Worm (Caenorhabditis elegans): Measurements from ENCODE around the gene Y70C5C.1.

Gene Y70C5C.1

DNA sequence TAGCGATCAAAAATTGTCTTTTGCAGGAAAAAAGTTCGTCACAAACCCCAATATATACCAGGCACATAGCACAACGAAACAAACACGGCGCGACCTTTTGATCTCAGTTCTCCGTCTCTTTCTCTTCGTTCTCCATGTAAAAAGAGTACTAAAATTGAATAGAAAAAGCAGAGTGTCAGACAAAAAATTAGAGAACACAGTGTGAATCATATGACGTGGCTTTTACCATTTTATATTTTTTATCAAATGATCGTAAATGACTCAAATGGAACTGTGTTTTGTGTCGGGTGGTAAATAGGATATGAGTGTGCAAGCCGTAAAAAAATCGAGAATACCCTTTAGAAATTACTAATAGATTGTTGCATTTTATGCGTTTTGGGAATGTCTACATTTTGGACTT, 25.9 kb downstream of the Y70C5C.1 start (continued):
- no peak for TF ChIP-seq nhr-111 (GFP tag; optimal IDR thresholded peaks at IDR 0.05)
- TF ChIP-seq mes-2 (tag; optimal IDR thresholded peaks at IDR 0.05; ENCODE audit: poor library complexity, severe bottlenecking): no peak
- TF ChIP-seq dmd-8 (GFP tag; IDR thresholded peaks at IDR 0.05): no peak
- TF ChIP-seq pha-4 (GFP tag; IDR thresholded peaks at IDR 0.05): no peak; the same call in 1 of the 2 replicates
- peak; percentile 51 for TF ChIP-seq pha-4 (tag; optimal IDR thresholded peaks at IDR 0.05)
- no peak for TF ChIP-seq zag-1 (tag; optimal IDR thresholded peaks at IDR 0.05)
- no peak for TF ChIP-seq tag-97 (GFP tag; IDR thresholded peaks at IDR 0.05)
- TF ChIP-seq nhr-28 (tag; optimal IDR thresholded peaks at IDR 0.05): peak; percentile 90
- TF ChIP-seq egl-43 (GFP tag; IDR thresholded peaks at IDR 0.05): no peak
- TF ChIP-seq nhr-42 (GFP tag; IDR thresholded peaks at IDR 0.05): no peak
- no peak for TF ChIP-seq saeg-2 (GFP tag; IDR thresholded peaks at IDR 0.05)
- no peak for TF ChIP-seq ceh-28 (tag; optimal IDR thresholded peaks at IDR 0.05)
- TF ChIP-seq F10B5.3 (tag; optimal IDR thresholded peaks at IDR 0.05): no peak
- TF ChIP-seq daf-19 (GFP tag; conservative IDR thresholded peaks at IDR 0.05): no peak
- no peak for TF ChIP-seq snpc-4 (tag; optimal IDR thresholded peaks at IDR 0.05)
- TF ChIP-seq php-3 (GFP tag; IDR thresholded peaks at IDR 0.05): peak; percentile 59; the same call in 1 of the 2 replicates
- TF ChIP-seq nhr-6 (tag; optimal IDR thresholded peaks at IDR 0.05): peak; percentile 52
- no peak for TF ChIP-seq sdz-12 (GFP tag; optimal IDR thresholded peaks at IDR 0.05)
- peak; percentile 59 for TF ChIP-seq nhr-48 (tag; optimal IDR thresholded peaks at IDR 0.05)
- TF ChIP-seq nhr-237 (tag; optimal IDR thresholded peaks at IDR 0.05): no peak
- TF ChIP-seq ceh-44 (GFP tag; IDR thresholded peaks at IDR 0.05): no peak
- no peak for TF ChIP-seq ama-1 (optimal IDR thresholded peaks at IDR 0.05)
- TF ChIP-seq ceh-82 (tag; optimal IDR thresholded peaks at IDR 0.05): no peak
- TF ChIP-seq aly-2 (tag; optimal IDR thresholded peaks at IDR 0.05): no peak
- no peak for TF ChIP-seq daf-16 (GFP tag; optimal IDR thresholded peaks at IDR 0.05)
- peak; percentile 92 for TF ChIP-seq daf-16 (tag; optimal IDR thresholded peaks at IDR 0.05)
- no peak for TF ChIP-seq Y5F2A.4 (GFP tag; optimal IDR thresholded peaks at IDR 0.05)
- no peak for TF ChIP-seq ztf-11 (tag; optimal IDR thresholded peaks at IDR 0.05)
- TF ChIP-seq jun-1 (tag; optimal IDR thresholded peaks at IDR 0.05): no peak
- TF ChIP-seq ctbp-1 (GFP tag; IDR thresholded peaks at IDR 0.05): no peak
- no peak for TF ChIP-seq F49E8.2 (tag; optimal IDR thresholded peaks at IDR 0.05; ENCODE audit: borderline replicate concordance)
- peak; percentile 70 for TF ChIP-seq pqm-1 (tag; optimal IDR thresholded peaks at IDR 0.05)
- TF ChIP-seq lin-39 (tag; optimal IDR thresholded peaks at IDR 0.05): no peak
- no peak for TF ChIP-seq nhr-76 (tag; optimal IDR thresholded peaks at IDR 0.05)
- no peak for TF ChIP-seq attf-4 (tag; optimal IDR thresholded peaks at IDR 0.05)
- no peak for TF ChIP-seq madf-9 (GFP tag; conservative IDR thresholded peaks at IDR 0.05)
- TF ChIP-seq ZK546.5 (tag; optimal IDR thresholded peaks at IDR 0.05): no peak
- no peak for TF ChIP-seq T26A8.4 (GFP tag; IDR thresholded peaks at IDR 0.05)
- no peak for TF ChIP-seq unc-130 (GFP tag; optimal IDR thresholded peaks at IDR 0.05)
- no peak for TF ChIP-seq mdt-29 (GFP tag; IDR thresholded peaks at IDR 0.05)
- TF ChIP-seq vab-7 (GFP tag; IDR thresholded peaks at IDR 0.05): no peak
- no peak for TF ChIP-seq nhr-11 (tag; optimal IDR thresholded peaks at IDR 0.05)
- no peak for TF ChIP-seq mxl-2 (GFP tag; conservative IDR thresholded peaks at IDR 0.05)
- TF ChIP-seq zip-11 (GFP tag; IDR thresholded peaks at IDR 0.05): no peak
- no peak for TF ChIP-seq lin-15B (tag; optimal IDR thresholded peaks at IDR 0.05)
- no peak for TF ChIP-seq cey-2 (tag; optimal IDR thresholded peaks at IDR 0.05; ENCODE audit: borderline replicate concordance, insufficient read depth)
- no peak for TF ChIP-seq lin-38 (GFP tag; IDR thresholded peaks at IDR 0.05)
- no peak for TF ChIP-seq zip-2 (tag; optimal IDR thresholded peaks at IDR 0.05)
- peak; percentile 74 for TF ChIP-seq nhr-102 (tag; optimal IDR thresholded peaks at IDR 0.05)
- TF ChIP-seq unc-62 (GFP tag; optimal IDR thresholded peaks at IDR 0.05 in 1 of 2): peak in 1 of 2 experiments; percentile 2
- TF ChIP-seq unc-62 (tag; optimal IDR thresholded peaks at IDR 0.05): no peak
- TF ChIP-seq F44E2.7 (GFP tag; IDR thresholded peaks at IDR 0.05): no peak
- no peak for TF ChIP-seq ZK337.2 (GFP tag; IDR thresholded peaks at IDR 0.05)
- TF ChIP-seq skn-1 (tag; optimal IDR thresholded peaks at IDR 0.05): no peak
